Fruit fly (Drosophila melanogaster) whole organism, prepupa: ENCODE measurements around the gene Spase25.

Experiments used
- Blimp-1 ChIP-seq: fragments of 200-800 bp; sonication (Bioruptor generic); optimal IDR thresholded peaks from 3 replicates; lab custom pipeline; 2017; ENCODE audit warnings: missing biosample characterization, missing genetic modification characterization, mild to moderate bottlenecking, moderate library complexity, missing genetic modification reagents
- CG10669 ChIP-seq: fragments of 200-800 bp; sonication (Bioruptor generic); optimal IDR thresholded peaks from 3 replicates; lab custom pipeline; 2018; ENCODE audit warnings: missing biosample characterization, mild to moderate bottlenecking, missing genetic modification characterization, moderate library complexity
- CG11294 ChIP-seq: fragments of 200-800 bp; sonication (Bioruptor generic); IDR thresholded peaks from 2 replicates; pipeline ENCODE4 v1.3.6; 2022; ENCODE audit warnings: missing biosample characterization, missing genetic modification characterization
- CG11762 ChIP-seq: fragments of 200-800 bp; sonication (Bioruptor generic); optimal IDR thresholded peaks from 3 replicates; lab custom pipeline; 2016; ENCODE audit warnings: missing biosample characterization, missing genetic modification characterization; ENCODE audit not compliant: insufficient read depth
- CG11902 ChIP-seq: fragments of 200-800 bp; sonication (Bioruptor generic); optimal IDR thresholded peaks from 3 replicates; lab custom pipeline; 2016; ENCODE audit warnings: missing biosample characterization, missing genetic modification characterization
- CG1621 ChIP-seq: fragments of 200-800 bp; sonication (Bioruptor generic); optimal IDR thresholded peaks from 3 replicates; lab custom pipeline; 2018; ENCODE audit warnings: missing biosample characterization, mild to moderate bottlenecking, missing genetic modification characterization
- CG16779 ChIP-seq: fragments of 200-800 bp; sonication (Bioruptor generic); optimal IDR thresholded peaks from 3 replicates; lab custom pipeline; 2017; ENCODE audit warnings: missing biosample characterization, mild to moderate bottlenecking, missing genetic modification characterization
- CG3032 ChIP-seq: fragments of 200-800 bp; optimal IDR thresholded peaks from 2 replicates; lab custom pipeline; 2019; ENCODE audit warnings: missing biosample characterization, mild to moderate bottlenecking, missing genetic modification characterization, moderate library complexity
- CG31627 ChIP-seq: fragments of 200-800 bp; sonication (Bioruptor generic); optimal IDR thresholded peaks from 3 replicates; lab custom pipeline; 2016; ENCODE audit warnings: missing biosample characterization, missing genetic modification characterization
- CG32006 ChIP-seq: fragments of 200-800 bp; sonication (Bioruptor generic); optimal IDR thresholded peaks from 3 replicates; lab custom pipeline; 2017; ENCODE audit warnings: missing biosample characterization, mild to moderate bottlenecking, missing genetic modification characterization
- CG34406 ChIP-seq: fragments of 200-800 bp; sonication (Bioruptor generic); optimal IDR thresholded peaks from 3 replicates; lab custom pipeline; 2016; ENCODE audit warnings: missing biosample characterization, missing genetic modification characterization
- CG3919 ChIP-seq: fragments of 200-800 bp; sonication (Bioruptor generic); optimal IDR thresholded peaks from 3 replicates; lab custom pipeline; 2016; ENCODE audit warnings: missing biosample characterization, missing genetic modification characterization
- CG4318 ChIP-seq: fragments of 200-800 bp; sonication (Bioruptor generic); optimal IDR thresholded peaks from 3 replicates; lab custom pipeline; 2017; ENCODE audit warnings: missing biosample characterization, mild to moderate bottlenecking, missing genetic modification characterization
- CG6163 ChIP-seq: fragments of 200-800 bp; sonication (Bioruptor generic); IDR thresholded peaks from 3 replicates; pipeline ENCODE4 v1.3.6; 2022; ENCODE audit warnings: missing biosample characterization, missing genetic modification characterization
- CG6792 ChIP-seq: fragments of 200-800 bp; sonication (Bioruptor generic); optimal IDR thresholded peaks from 3 replicates; lab custom pipeline; 2016; ENCODE audit warnings: missing biosample characterization, missing genetic modification characterization
- CG6808 ChIP-seq: fragments of 200-800 bp; sonication (Bioruptor generic); optimal IDR thresholded peaks from 3 replicates; lab custom pipeline; 2017; ENCODE audit warnings: missing biosample characterization, missing genetic modification characterization, mild to moderate bottlenecking, moderate library complexity, missing genetic modification reagents
- CG6854 ChIP-seq: fragments of 200-800 bp; sonication (Bioruptor generic); optimal IDR thresholded peaks from 2 replicates; lab custom pipeline; 2017; ENCODE audit warnings: missing biosample characterization, mild to moderate bottlenecking, missing genetic modification characterization
- CG7368 ChIP-seq: fragments of 200-800 bp; sonication (Bioruptor generic); optimal IDR thresholded peaks from 3 replicates; lab custom pipeline; 2016; ENCODE audit warnings: missing biosample characterization, missing genetic modification characterization
- CG8119 ChIP-seq: fragments of 200-800 bp; sonication (Bioruptor generic); IDR thresholded peaks from 3 replicates; pipeline ENCODE4 v1.3.6; 2022; ENCODE audit warnings: missing biosample characterization, missing genetic modification characterization
- CG9139 ChIP-seq: fragments of 200-800 bp; sonication (Bioruptor generic); optimal IDR thresholded peaks from 3 replicates; lab custom pipeline; 2017; ENCODE audit warnings: missing biosample characterization, mild to moderate bottlenecking, missing genetic modification characterization
- Eip78C ChIP-seq: fragments of 200-800 bp; sonication (Bioruptor generic); peaks from one replicate; lab custom pipeline; 2016; ENCODE audit warnings: missing biosample characterization, missing genetic modification characterization
- Ets21C ChIP-seq: fragments of 200-800 bp; sonication (Bioruptor generic); optimal IDR thresholded peaks from 3 replicates; lab custom pipeline; 2016; ENCODE audit warnings: missing biosample characterization, missing genetic modification characterization
- Gug ChIP-seq: fragments of 200-800 bp; sonication (Bioruptor generic); IDR thresholded peaks from 2 replicates; pipeline ENCODE4 v1.3.6; 2022; ENCODE audit warnings: missing biosample characterization, missing genetic modification characterization
- Hr38 ChIP-seq: sonication (Bioruptor generic); optimal IDR thresholded peaks from 2 replicates; lab custom pipeline; 2016; ENCODE audit warnings: missing biosample characterization, missing genetic modification characterization
- Hr4 ChIP-seq: fragments of 200-800 bp; sonication (Bioruptor generic); optimal IDR thresholded peaks from 3 replicates; lab custom pipeline; 2016; ENCODE audit warnings: missing biosample characterization, missing genetic modification characterization
- Lpt ChIP-seq: fragments of 200-800 bp; sonication (Bioruptor generic); optimal IDR thresholded peaks from 3 replicates; lab custom pipeline; 2016; ENCODE audit warnings: missing biosample characterization, missing genetic modification characterization
- OdsH ChIP-seq: fragments of 200-800 bp; sonication (Bioruptor generic); optimal IDR thresholded peaks from 3 replicates; lab custom pipeline; 2016; ENCODE audit warnings: missing biosample characterization, missing genetic modification characterization
- Smox ChIP-seq: fragments of 200-800 bp; sonication (Bioruptor generic); optimal IDR thresholded peaks from 3 replicates; lab custom pipeline; 2016; ENCODE audit warnings: missing biosample characterization, missing genetic modification characterization
- Sox102F ChIP-seq: fragments of 200-800 bp; sonication (Bioruptor generic); optimal IDR thresholded peaks from 2 replicates; lab custom pipeline; 2016; ENCODE audit warnings: missing biosample characterization, mild to moderate bottlenecking, missing genetic modification characterization
- Sox14 ChIP-seq: fragments of 200-800 bp; sonication (Bioruptor generic); optimal IDR thresholded peaks from 3 replicates; lab custom pipeline; 2016; ENCODE audit warnings: missing biosample characterization, missing genetic modification characterization
- Sox15 ChIP-seq: fragments of 200-800 bp; sonication (Bioruptor generic); optimal IDR thresholded peaks from 3 replicates; lab custom pipeline; 2016; ENCODE audit warnings: missing biosample characterization, missing genetic modification characterization
- acj6 ChIP-seq: fragments of 200-800 bp; sonication (Bioruptor generic); optimal IDR thresholded peaks from 3 replicates; lab custom pipeline; 2016; ENCODE audit warnings: missing biosample characterization, missing genetic modification characterization
- cyc ChIP-seq: fragments of 200-800 bp; sonication (Bioruptor generic); optimal IDR thresholded peaks from 3 replicates; lab custom pipeline; 2016; ENCODE audit warnings: missing biosample characterization, missing genetic modification characterization
- dac ChIP-seq: fragments of 200-800 bp; sonication (Bioruptor generic); optimal IDR thresholded peaks from 2 replicates; lab custom pipeline; 2017; ENCODE audit warnings: missing biosample characterization, mild to moderate bottlenecking, missing genetic modification characterization
- esn ChIP-seq: fragments of 200-800 bp; sonication (Bioruptor generic); optimal IDR thresholded peaks from 2 replicates; lab custom pipeline; 2016; ENCODE audit warnings: missing biosample characterization, mild to moderate bottlenecking, missing genetic modification characterization, moderate library complexity
- fd59A ChIP-seq: fragments of 200-800 bp; sonication (Bioruptor generic); optimal IDR thresholded peaks from 2 replicates; lab custom pipeline; 2017; ENCODE audit warnings: missing biosample characterization, mild to moderate bottlenecking, missing genetic modification characterization, missing genetic modification reagents
- fd85E ChIP-seq: fragments of 200-800 bp; sonication (Bioruptor generic); optimal IDR thresholded peaks from 3 replicates; lab custom pipeline; 2016; ENCODE audit warnings: missing biosample characterization, missing genetic modification characterization
- lz ChIP-seq: fragments of 200-800 bp; sonication (Bioruptor generic); optimal IDR thresholded peaks from 3 replicates; lab custom pipeline; 2016; ENCODE audit warnings: missing biosample characterization, missing genetic modification characterization
- net ChIP-seq: fragments of 200-800 bp; sonication (Bioruptor generic); optimal IDR thresholded peaks from 3 replicates; lab custom pipeline; 2016; ENCODE audit warnings: missing biosample characterization, missing genetic modification characterization
- salr ChIP-seq, 2 experiments: fragments of 200-800 bp; sonication (Bioruptor generic); optimal IDR thresholded peaks; 3 replicates each; lab custom pipeline; 2016 to 2018; ENCODE audit warnings: missing biosample characterization in 2 of 2, missing genetic modification characterization in 2 of 2, mild to moderate bottlenecking in 1 of 2
- spab ChIP-seq: fragments of 200-800 bp; sonication (Bioruptor generic); optimal IDR thresholded peaks from 2 replicates; lab custom pipeline; 2017; ENCODE audit warnings: missing biosample characterization, mild to moderate bottlenecking, missing genetic modification characterization, missing genetic modification reagents
- ss ChIP-seq, 2 experiments: fragments of 200-800 bp; sonication (Bioruptor generic); optimal IDR thresholded peaks; 2 replicates in 1 of 2; 3 replicates in 1 of 2; lab custom pipeline; 2017 to 2018; ENCODE audit warnings: mild to moderate bottlenecking in 2 of 2, missing biosample characterization in 2 of 2, missing genetic modification characterization in 2 of 2, moderate library complexity in 1 of 2
- svp ChIP-seq: fragments of 200-800 bp; sonication (Bioruptor generic); peaks from one replicate; lab custom pipeline; 2016; ENCODE audit warnings: missing biosample characterization, missing genetic modification characterization
- topi ChIP-seq: fragments of 200-800 bp; sonication (Bioruptor generic); optimal IDR thresholded peaks from 3 replicates; lab custom pipeline; 2016; ENCODE audit warnings: missing biosample characterization, missing genetic modification characterization
- vri ChIP-seq: fragments of 200-800 bp; sonication (Bioruptor generic); optimal IDR thresholded peaks from 3 replicates; lab custom pipeline; 2016; ENCODE audit warnings: missing biosample characterization, mild to moderate bottlenecking, missing genetic modification characterization

Gene Spase25

DNA sequence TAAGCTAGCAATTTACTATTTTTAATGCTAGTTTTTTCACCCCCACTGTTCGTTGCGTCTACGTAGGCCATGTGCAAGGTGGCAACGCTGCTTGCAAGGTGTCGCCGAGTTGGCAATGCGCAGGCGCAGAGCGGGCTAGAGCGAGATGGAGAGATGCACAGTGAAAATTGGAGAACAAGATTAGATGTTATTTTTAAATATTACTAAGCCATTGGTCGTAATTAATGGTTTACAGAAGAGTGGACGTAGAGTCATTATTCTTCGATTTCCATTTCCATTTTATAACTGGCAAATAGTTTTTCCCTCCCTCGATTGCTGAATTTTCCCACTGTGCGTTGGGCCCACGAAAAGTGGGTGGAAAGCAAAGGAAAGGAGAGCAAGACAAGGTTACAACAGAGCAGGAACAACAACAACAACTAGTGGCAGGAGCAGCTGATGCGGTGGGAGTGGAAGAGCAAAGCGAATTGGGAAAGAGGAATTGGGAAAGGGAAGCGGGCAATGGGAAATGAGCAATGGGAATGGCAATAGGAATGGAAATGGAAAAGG, 32.1 kb upstream of the Spase25 start (continued):
- TF ChIP-seq CG11902 (peak; percentile 55), lz (peak; percentile 75), CG9139 (GFP tag; lab: Kevin White, UChicago) (peak; percentile 73), OdsH (GFP tag; lab: Kevin White, UChicago) (peak; percentile 77), Smox (GFP tag; lab: Kevin White, UChicago) (peak; percentile 69), svp (peak; percentile 86), Hr4 (GFP tag; lab: Kevin White, UChicago) (peak; percentile 94), CG6792 (GFP tag; lab: Kevin White, UChicago) (peak; percentile 74), CG8119 (GFP tag; lab: Robert Waterston, UW) (peak; percentile 92)

DNA sequence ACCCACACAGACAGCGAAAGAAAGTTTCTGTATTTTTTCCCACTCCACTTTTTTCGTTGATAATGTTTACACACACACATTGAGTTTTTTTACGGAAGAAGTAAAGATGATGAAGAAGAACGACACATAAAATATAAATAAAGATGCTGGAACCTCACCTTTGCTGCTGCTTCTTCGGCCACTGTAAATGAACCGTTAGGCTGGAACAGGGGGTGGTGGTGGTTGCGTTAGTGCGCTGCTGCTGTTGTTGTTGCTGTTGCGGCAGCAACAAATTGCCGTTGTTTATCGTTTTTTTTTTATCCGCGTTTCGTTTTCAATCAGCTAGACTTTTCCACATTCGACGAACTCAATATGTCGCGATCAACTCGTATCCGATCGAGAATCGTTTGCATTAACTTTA, 31.4 kb upstream of the Spase25 start:
- TF ChIP-seq CG34406 (GFP tag; lab: Kevin White, UChicago) (no peak), OdsH (GFP tag; lab: Kevin White, UChicago) (no peak), esn (GFP tag; lab: Kevin White, UChicago) (no peak)

DNA sequence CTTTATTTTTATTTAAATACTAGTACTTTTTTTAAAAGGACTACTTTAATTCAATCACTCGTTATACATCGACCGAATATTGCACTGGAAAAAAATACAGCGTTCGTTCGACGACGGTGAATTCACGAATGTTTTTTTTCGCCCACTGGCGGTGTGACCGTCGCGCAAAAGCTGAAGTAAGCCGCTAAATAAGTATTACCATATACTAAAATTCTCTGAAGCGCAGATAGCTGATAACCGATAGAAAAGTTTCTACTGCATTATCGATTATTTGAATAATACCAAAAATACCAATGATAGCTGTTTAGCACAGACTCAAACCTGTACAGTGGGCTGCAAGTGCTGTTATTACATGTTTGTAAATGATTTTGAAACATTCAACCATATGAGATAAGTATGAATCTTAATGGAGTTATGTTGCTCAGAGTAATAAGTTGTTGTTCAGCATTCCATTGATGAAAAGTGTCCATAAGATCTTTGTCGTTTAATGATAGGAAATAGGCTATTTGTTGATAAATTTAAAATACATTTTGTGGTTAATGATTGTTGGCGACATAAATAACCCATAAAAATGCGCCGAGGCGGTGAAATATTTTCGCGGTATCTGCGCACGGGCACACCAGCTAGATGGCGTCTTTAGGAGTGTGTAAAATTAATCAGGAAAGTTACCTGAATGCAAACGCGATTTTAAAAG, 30.7 kb upstream of the Spase25 start, which contains the start of the genes Evi5 and HP5:
Gene Evi5, minus strand, starts transcription at position 198 of the 694 bp plus-strand sequence.
Gene HP5, plus strand, starts transcription at position 598 of the 694 bp plus-strand sequence.
- TF ChIP-seq fd59A (GFP tag; lab: Kevin White, UChicago) (no peak), CG16779 (tag; lab: Kevin White, UChicago) (no peak), OdsH (GFP tag; lab: Kevin White, UChicago) (peak; percentile 28), fd85E (GFP tag; lab: Kevin White, UChicago) (no peak), vri (peak; percentile 13), esn (GFP tag; lab: Kevin White, UChicago) (peak; percentile 6), Gug (GFP tag; lab: Robert Waterston, UW) (peak; percentile 47), CG11294 (GFP tag; lab: Robert Waterston, UW) (peak; percentile 55; the same call in 1 of the 2 replicates), CG6163 (GFP tag; lab: Robert Waterston, UW) (0 out of 3 replicates have a peak, but pooled peaks have one; percentile 11), Sox14 (GFP tag; lab: Kevin White, UChicago) (peak; percentile 17), CG6854 (GFP tag; lab: Kevin White, UChicago) (peak; percentile 25), topi (GFP tag; lab: Kevin White, UChicago) (peak; percentile 34), Blimp-1 (GFP tag; lab: Kevin White, UChicago) (no peak), CG3919 (peak; percentile 17), ss (GFP tag; optimal IDR thresholded peaks at IDR 0.05; lab: Kevin White, UChicago) (no peak), Smox (GFP tag; lab: Kevin White, UChicago) (no peak), acj6 (GFP tag; lab: Kevin White, UChicago) (peak; percentile 71), CG8119 (GFP tag; lab: Robert Waterston, UW) (no peak), CG4318 (GFP tag; lab: Kevin White, UChicago) (peak; percentile 22), CG9139 (GFP tag; lab: Kevin White, UChicago) (no peak), Sox102F (peak; percentile 7), CG1621 (tag; lab: Kevin White, UChicago) (peak; percentile 99), Eip78C (GFP tag; lab: Kevin White, UChicago) (peak; percentile 76), Ets21C (GFP tag; lab: Kevin White, UChicago) (peak; percentile 29), CG6808 (GFP tag; lab: Kevin White, UChicago) (no peak), Sox15 (peak; percentile 13), dac (peak; percentile 22), Lpt (GFP tag; lab: Kevin White, UChicago) (no peak), net (no peak), svp (peak; percentile 84), CG6792 (GFP tag; lab: Kevin White, UChicago) (no peak), CG10669 (GFP tag; lab: Kevin White, UChicago) (peak; percentile 22), CG3032 (peak; percentile 6), CG11902 (peak; percentile 9), CG31627 (GFP tag; lab: Kevin White, UChicago) (peak; percentile 55), CG32006 (GFP tag; lab: Kevin White, UChicago) (no peak), Hr38 (GFP tag; lab: Kevin White, UChicago) (no peak), spab (no peak), cyc (GFP tag; lab: Kevin White, UChicago) (peak; percentile 34), salr (GFP tag; optimal IDR thresholded peaks at IDR 0.05; lab: Kevin White, UChicago) (peak in 1 of 2 experiments; percentile 11), CG11762 (GFP tag; lab: Kevin White, UChicago) (no peak), CG7368 (GFP tag; lab: Kevin White, UChicago) (no peak)
